Worm (Caenorhabditis elegans) whole organism, late embryonic: ENCODE results near the gene pph-4.1.

Source experiments
- K09A11.1 ChIP-seq: sonication (generic microtip); optimal IDR thresholded peaks from 2 replicates; lab custom pipeline; 2017; ENCODE audit warnings: antibody characterized with exemption, mild to moderate bottlenecking, missing genetic modification characterization, missing compliant biosample characterization; ENCODE audit not compliant: insufficient read depth
- T23F11.4 ChIP-seq: fragments of 200-800 bp; sonication (Bioruptor generic); optimal IDR thresholded peaks from 2 replicates; lab custom pipeline; 2018; ENCODE audit warnings: mild to moderate bottlenecking, missing genetic modification characterization, missing compliant biosample characterization
- ama-1 ChIP-seq: fragments of 150-350 bp; optimal IDR thresholded peaks from 2 replicates; lab custom pipeline; 2014
- ceh-18 ChIP-seq: sonication (generic microtip); optimal IDR thresholded peaks from 2 replicates; lab custom pipeline; 2016; ENCODE audit warnings: missing genetic modification characterization, missing compliant biosample characterization
- ceh-2 ChIP-seq: sonication (generic microtip); optimal IDR thresholded peaks from 2 replicates; lab custom pipeline; 2016; ENCODE audit warnings: missing genotype, missing genetic modification characterization, missing compliant biosample characterization
- ceh-22 ChIP-seq: sonication (generic microtip); optimal IDR thresholded peaks from 2 replicates; lab custom pipeline; 2017; ENCODE audit warnings: missing biosample characterization, missing genetic modification characterization
- ceh-48 ChIP-seq: sonication (generic microtip); optimal IDR thresholded peaks from 2 replicates; lab custom pipeline; 2016; ENCODE audit warnings: missing genetic modification characterization, inconsistent platforms, missing compliant biosample characterization
- ceh-9 ChIP-seq: sonication (generic microtip); optimal IDR thresholded peaks from 2 replicates; lab custom pipeline; 2016; ENCODE audit warnings: mild to moderate bottlenecking, missing genetic modification characterization, inconsistent platforms, missing compliant biosample characterization
- dve-1 ChIP-seq: sonication (generic microtip); optimal IDR thresholded peaks from 2 replicates; lab custom pipeline; 2017; ENCODE audit warnings: antibody characterized with exemption, mild to moderate bottlenecking, missing genetic modification characterization, missing compliant biosample characterization
- ets-4 ChIP-seq: sonication (generic microtip); optimal IDR thresholded peaks from 2 replicates; lab custom pipeline; 2016; ENCODE audit warnings: missing genetic modification characterization, missing compliant biosample characterization
- fkh-10 ChIP-seq: fragments of 150-350 bp; optimal IDR thresholded peaks from 2 replicates; lab custom pipeline; 2014; ENCODE audit warnings: missing biosample characterization, missing genetic modification reagents, missing genetic modification characterization
- hlh-30 ChIP-seq: sonication (generic microtip); optimal IDR thresholded peaks from 2 replicates; lab custom pipeline; 2017; ENCODE audit warnings: antibody characterized with exemption, missing genetic modification characterization, missing compliant biosample characterization; ENCODE audit not compliant: insufficient read depth
- hlh-6 ChIP-seq: sonication (generic microtip); optimal IDR thresholded peaks from 2 replicates; lab custom pipeline; 2016; ENCODE audit warnings: missing genotype, missing genetic modification characterization, missing compliant biosample characterization
- lim-6 ChIP-seq: sonication (generic microtip); optimal IDR thresholded peaks from 2 replicates; lab custom pipeline; 2016; ENCODE audit warnings: missing genetic modification characterization, missing compliant biosample characterization
- mec-3 ChIP-seq: sonication (generic microtip); optimal IDR thresholded peaks from 2 replicates; lab custom pipeline; 2016; ENCODE audit warnings: borderline replicate concordance, missing genetic modification characterization, missing compliant biosample characterization
- nfya-1 ChIP-seq: sonication (generic microtip); optimal IDR thresholded peaks from 2 replicates; lab custom pipeline; 2017; ENCODE audit warnings: missing genetic modification characterization, mild to moderate bottlenecking, missing compliant biosample characterization, antibody characterized with exemption, moderate library complexity
- nhr-11 ChIP-seq: fragments of 150-350 bp; optimal IDR thresholded peaks from 2 replicates; lab custom pipeline; 2014; ENCODE audit warnings: missing biosample characterization, missing genetic modification characterization
- npax-4 ChIP-seq: sonication (generic microtip); optimal IDR thresholded peaks from 2 replicates; lab custom pipeline; 2016; ENCODE audit warnings: missing genetic modification characterization, missing compliant biosample characterization
- pag-3 ChIP-seq: sonication (generic microtip); optimal IDR thresholded peaks from 2 replicates; lab custom pipeline; 2016; ENCODE audit warnings: missing compliant biosample characterization, missing genetic modification characterization, borderline replicate concordance
- pat-9 ChIP-seq: fragments of 200-800 bp; sonication (Bioruptor generic); optimal IDR thresholded peaks from 2 replicates; lab custom pipeline; 2018; ENCODE audit warnings: mild to moderate bottlenecking, missing genetic modification characterization, moderate library complexity, missing compliant biosample characterization
- pax-1 ChIP-seq: fragments of 150-350 bp; optimal IDR thresholded peaks from 2 replicates; lab custom pipeline; 2014; ENCODE audit warnings: missing biosample characterization, missing genetic modification characterization
- pha-2 ChIP-seq: sonication (generic microtip); optimal IDR thresholded peaks from 2 replicates; lab custom pipeline; 2017; ENCODE audit warnings: mild to moderate bottlenecking, missing genetic modification characterization, missing compliant biosample characterization
- pha-4 ChIP-seq: fragments of 150-350 bp; optimal IDR thresholded peaks from 2 replicates; lab custom pipeline; 2018; ENCODE audit warnings: missing biosample characterization, missing genetic modification reagents, missing genetic modification characterization
- sdc-2 ChIP-seq: sonication (generic microtip); optimal IDR thresholded peaks from 2 replicates; lab custom pipeline; 2016; ENCODE audit warnings: missing genotype, missing genetic modification characterization, missing compliant biosample characterization
- syd-9 ChIP-seq: sonication (generic microtip); optimal IDR thresholded peaks from 2 replicates; lab custom pipeline; 2016; ENCODE audit warnings: mild to moderate bottlenecking, missing genetic modification characterization, moderate library complexity, missing compliant biosample characterization
- tbx-2 ChIP-seq: sonication (generic microtip); optimal IDR thresholded peaks from 2 replicates; lab custom pipeline; 2016; ENCODE audit warnings: missing genetic modification characterization, missing compliant biosample characterization
- tbx-7 ChIP-seq: sonication (generic microtip); optimal IDR thresholded peaks from 2 replicates; lab custom pipeline; 2016; ENCODE audit warnings: missing genotype, missing genetic modification characterization, missing compliant biosample characterization
- unc-42 ChIP-seq: sonication (generic microtip); optimal IDR thresholded peaks from 2 replicates; lab custom pipeline; 2016; ENCODE audit warnings: missing genotype, missing genetic modification characterization, missing compliant biosample characterization
- unc-55 ChIP-seq: sonication (generic microtip); optimal IDR thresholded peaks from 2 replicates; lab custom pipeline; 2017; ENCODE audit warnings: missing biosample characterization, missing genetic modification reagents, missing genetic modification characterization
- unc-86 ChIP-seq: sonication (generic microtip); optimal IDR thresholded peaks from 2 replicates; lab custom pipeline; 2016; ENCODE audit warnings: missing genetic modification characterization, missing compliant biosample characterization
- ztf-16 ChIP-seq: sonication (generic microtip); optimal IDR thresholded peaks from 2 replicates; lab custom pipeline; 2017; ENCODE audit warnings: missing genetic modification characterization, missing compliant biosample characterization

Gene pph-4.1

ce11 chrIII:12358461-12358860, 7.3 kb upstream of the pph-4.1 start, which contains the start of gene Y75B8A.32:
TSS of gene Y75B8A.32 (minus strand) at chrIII:12358561.
- TF ChIP-seq ceh-48 (no peak), hlh-6 (tag; lab: Kevin White, UChicago) (no peak), ama-1 (no peak), syd-9 (tag; lab: Kevin White, UChicago) (no peak), ceh-9 (tag; lab: Kevin White, UChicago) (no peak), fkh-10 (GFP tag; lab: Kevin White, UChicago) (no peak), ztf-16 (tag; lab: Kevin White, UChicago) (no peak), pha-2 (no peak), ceh-2 (tag; lab: Kevin White, UChicago) (no peak), mec-3 (tag; lab: Kevin White, UChicago) (no peak), dve-1 (no peak), pat-9 (no peak), nfya-1 (tag; lab: Kevin White, UChicago) (no peak), T23F11.4 (no peak), unc-86 (tag; lab: Kevin White, UChicago) (no peak), tbx-7 (no peak), ets-4 (no peak), tbx-2 (tag; lab: Kevin White, UChicago) (no peak), nhr-11 (no peak), K09A11.1 (tag; lab: Kevin White, UChicago) (no peak)

- no peak for TF ChIP-seq npax-4 (tag; lab: Kevin White, UChicago)
- no peak for TF ChIP-seq lim-6 (tag; lab: Kevin White, UChicago)
Observed at ce11 chrIII:12356588-12356987, 5.5 kb upstream of the pph-4.1 start.

- peak; percentile 81 for TF ChIP-seq nfya-1 (tag; lab: Kevin White, UChicago)
- TF ChIP-seq sdc-2 (tag; lab: Kevin White, UChicago): no peak
Observed at ce11 chrIII:12349027-12349426, 2.1 kb downstream of the pph-4.1 start.

ce11 chrIII:12344940-12345339, 6.2 kb downstream of the pph-4.1 start:
- TF ChIP-seq pag-3 (tag; lab: Kevin White, UChicago) (no peak), nfya-1 (tag; lab: Kevin White, UChicago) (peak; percentile 99)

ce11 chrIII:12335400-12335994, 15.6 kb downstream of the pph-4.1 start:
- TF ChIP-seq hlh-30 (tag; lab: Kevin White, UChicago) (peak; percentile 19), ceh-9 (tag; lab: Kevin White, UChicago) (no peak), unc-55 (GFP tag; lab: Kevin White, UChicago) (peak; percentile 80), ceh-18 (tag; lab: Kevin White, UChicago) (peak; percentile 20), ceh-22 (tag; lab: Kevin White, UChicago) (no peak), pax-1 (tag; lab: Kevin White, UChicago) (no peak), nfya-1 (tag; lab: Kevin White, UChicago) (peak; percentile 62), unc-42 (peak; percentile 15)
- TF ChIP-seq, all 69 proteins: peak for 5

ce11 chrIII:12334268-12334667, 16.9 kb downstream of the pph-4.1 start:
- TF ChIP-seq pha-4 (tag; lab: Kevin White, UChicago) (no peak), nfya-1 (tag; lab: Kevin White, UChicago) (peak; percentile 80)
- TF ChIP-seq, all 69 proteins: peak for 1
